Worm (Caenorhabditis elegans): ENCODE measurements around the gene clec-146.
A peak's percentile ranks its signal among the peaks of the same experiment; 100 is the strongest.

DNA sequence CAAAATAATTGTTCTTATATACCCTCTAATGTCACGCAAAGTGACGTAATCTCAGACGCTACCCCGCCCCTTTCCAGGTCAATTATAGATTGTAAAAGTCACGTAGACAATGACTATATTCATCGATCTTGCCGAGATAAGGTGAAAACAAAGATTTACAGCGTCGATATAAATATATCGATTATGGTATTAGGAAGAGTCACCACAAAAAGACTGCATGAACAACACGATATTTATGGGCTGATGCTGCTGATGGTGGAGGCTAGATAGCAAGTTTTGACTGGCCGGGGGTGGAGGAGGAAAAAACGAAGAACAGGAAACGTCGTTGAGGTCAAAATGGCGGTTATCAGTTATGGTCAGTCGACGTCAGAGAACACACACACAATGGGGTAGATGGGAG lies 45.0 kb upstream of the clec-146 start:
- TF ChIP-seq ztf-28 (GFP tag; IDR thresholded peaks at IDR 0.05) (no peak), lin-40 (tag; optimal IDR thresholded peaks at IDR 0.05) (peak; percentile 29), nfya-1 (tag; optimal IDR thresholded peaks at IDR 0.05; ENCODE audit: borderline replicate concordance, insufficient read depth) (no peak), egrh-3 (GFP tag; IDR thresholded peaks at IDR 0.05) (no peak), pha-4 (tag; optimal IDR thresholded peaks at IDR 0.05) (no peak)
